Worm (Caenorhabditis elegans): ENCODE results near the gene lips-8.

DNA sequence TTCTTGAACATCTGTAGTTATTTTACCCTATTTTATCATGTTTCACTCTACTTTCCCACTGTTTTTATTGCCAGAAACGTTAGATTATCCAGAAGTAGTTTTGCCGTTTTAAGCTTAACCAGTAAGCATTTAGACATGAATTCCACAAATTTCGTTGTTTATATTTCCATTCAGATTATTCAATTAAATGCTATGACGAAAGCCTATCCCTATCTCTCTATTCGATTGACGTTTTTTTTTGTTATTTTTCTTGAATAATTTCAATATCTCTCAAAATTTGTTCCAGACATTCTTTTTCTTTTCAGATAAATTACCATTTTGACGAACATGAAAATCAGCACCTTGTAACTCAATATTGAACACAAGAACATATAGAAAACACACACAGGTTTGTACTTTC, 20.2 kb downstream of the lips-8 start, which contains the start of gene npr-40:
- TF ChIP-seq tbx-2 (tag; optimal IDR thresholded peaks at IDR 0.05) (no peak), elt-2 (tag; optimal IDR thresholded peaks at IDR 0.05) (no peak), pha-2 (tag; optimal IDR thresholded peaks at IDR 0.05) (no peak), lin-11 (tag; optimal IDR thresholded peaks at IDR 0.05) (no peak), K09A11.1 (tag; optimal IDR thresholded peaks at IDR 0.05; ENCODE audit: insufficient read depth) (no peak), nhr-11 (tag; optimal IDR thresholded peaks at IDR 0.05) (no peak), tbx-7 (tag; optimal IDR thresholded peaks at IDR 0.05) (no peak), pqm-1 (tag; optimal IDR thresholded peaks at IDR 0.05) (no peak), ets-4 (tag; optimal IDR thresholded peaks at IDR 0.05) (no peak), T23F11.4 (GFP tag; optimal IDR thresholded peaks at IDR 0.05) (no peak)
